Fruit fly (Drosophila melanogaster) whole organism, embryonic: ENCODE data around the gene Cp190.

Experiments used
- B-H1 ChIP-seq: fragments of 200-800 bp; sonication (Bioruptor generic); IDR thresholded peaks from 3 replicates; pipeline ENCODE4 v1.3.6; 2022; ENCODE audit warnings: missing biosample characterization, missing genetic modification characterization
- Blimp-1 ChIP-seq: fragments of 200-800 bp; sonication (Bioruptor generic); optimal IDR thresholded peaks from 3 replicates; lab custom pipeline; 2018; ENCODE audit warnings: missing biosample characterization, missing genetic modification characterization, mild to moderate bottlenecking, moderate library complexity, missing genetic modification reagents
- CG10147 ChIP-seq: fragments of 200-800 bp; sonication (Bioruptor generic); optimal IDR thresholded peaks from 2 replicates; lab custom pipeline; 2019; ENCODE audit warnings: missing biosample characterization, mild to moderate bottlenecking, missing genetic modification characterization, moderate library complexity
- CG10267 ChIP-seq: fragments of 200-800 bp; sonication (Bioruptor generic); optimal IDR thresholded peaks from 2 replicates; lab custom pipeline; 2018; ENCODE audit warnings: missing biosample characterization, mild to moderate bottlenecking, missing genetic modification characterization, moderate library complexity
- CG10366 ChIP-seq: fragments of 200-800 bp; sonication (Bioruptor generic); IDR thresholded peaks from 2 replicates; pipeline ENCODE4 v1.3.6; 2022; ENCODE audit warnings: missing biosample characterization, missing genetic modification characterization
- CG10462 ChIP-seq: fragments of 200-800 bp; sonication (Bioruptor generic); optimal IDR thresholded peaks from 2 replicates; lab custom pipeline; 2016; ENCODE audit warnings: missing biosample characterization, missing genetic modification characterization
- CG13296 ChIP-seq: fragments of 200-800 bp; sonication (Bioruptor generic); optimal IDR thresholded peaks from 3 replicates; lab custom pipeline; 2018; ENCODE audit warnings: missing biosample characterization, mild to moderate bottlenecking, missing genetic modification characterization
- CG13894 ChIP-seq: fragments of 200-800 bp; sonication (Bioruptor generic); optimal IDR thresholded peaks from 3 replicates; lab custom pipeline; 2018; ENCODE audit warnings: missing biosample characterization, mild to moderate bottlenecking, missing genetic modification characterization, moderate library complexity
- CG14441 ChIP-seq: fragments of 200-800 bp; sonication (Bioruptor generic); IDR thresholded peaks from 2 replicates; pipeline ENCODE4 v1.3.6; 2022; ENCODE audit warnings: missing biosample characterization, missing genetic modification characterization
- CG15011 ChIP-seq: fragments of 200-800 bp; sonication (Bioruptor generic); optimal IDR thresholded peaks from 3 replicates; lab custom pipeline; 2018; ENCODE audit warnings: missing biosample characterization, mild to moderate bottlenecking, missing genetic modification characterization
- CG15073 ChIP-seq: fragments of 200-800 bp; sonication (Bioruptor generic); optimal IDR thresholded peaks from 2 replicates; lab custom pipeline; 2016; ENCODE audit warnings: missing biosample characterization, missing genetic modification characterization
- CG1603 ChIP-seq: fragments of 200-800 bp; sonication (Bioruptor generic); optimal IDR thresholded peaks from 2 replicates; lab custom pipeline; 2019; ENCODE audit warnings: missing biosample characterization, mild to moderate bottlenecking, missing genetic modification characterization, moderate library complexity
- CG16815 ChIP-seq: fragments of 200-800 bp; sonication (Bioruptor generic); optimal IDR thresholded peaks from 3 replicates; lab custom pipeline; 2017; ENCODE audit warnings: missing biosample characterization, mild to moderate bottlenecking, missing genetic modification characterization
- CG16863 ChIP-seq: fragments of 200-800 bp; sonication (Bioruptor generic); optimal IDR thresholded peaks from 3 replicates; lab custom pipeline; 2016; ENCODE audit warnings: missing biosample characterization, missing genetic modification characterization
- CG17912 ChIP-seq: fragments of 200-800 bp; sonication (Bioruptor generic); optimal IDR thresholded peaks from 2 replicates; lab custom pipeline; 2018; ENCODE audit warnings: missing biosample characterization, mild to moderate bottlenecking, missing genetic modification characterization
- CG18764 ChIP-seq: fragments of 200-800 bp; sonication (Bioruptor generic); optimal IDR thresholded peaks from 3 replicates; lab custom pipeline; 2016; ENCODE audit warnings: missing biosample characterization, missing genetic modification characterization
- CG2116 ChIP-seq: fragments of 200-800 bp; sonication (Bioruptor generic); optimal IDR thresholded peaks from 3 replicates; lab custom pipeline; 2018; ENCODE audit warnings: missing biosample characterization, mild to moderate bottlenecking, missing genetic modification characterization
- CG2202 ChIP-seq: fragments of 200-800 bp; sonication (Bioruptor generic); optimal IDR thresholded peaks from 2 replicates; lab custom pipeline; 2018; ENCODE audit warnings: missing biosample characterization, mild to moderate bottlenecking, missing genetic modification characterization
- CG2712 ChIP-seq: fragments of 200-800 bp; optimal IDR thresholded peaks from 3 replicates; lab custom pipeline; 2019; ENCODE audit warnings: missing biosample characterization, mild to moderate bottlenecking, missing genetic modification characterization, moderate library complexity
- CG3163 ChIP-seq: fragments of 200-800 bp; sonication (Bioruptor generic); optimal IDR thresholded peaks from 3 replicates; lab custom pipeline; 2016; ENCODE audit warnings: missing biosample characterization, missing genetic modification characterization
- CG32532 ChIP-seq: fragments of 200-800 bp; sonication (Bioruptor generic); IDR thresholded peaks from 2 replicates; pipeline ENCODE4 v1.3.6; 2022; ENCODE audit warnings: missing biosample characterization, missing genetic modification characterization
- CG34224 ChIP-seq: fragments of 200-800 bp; sonication (Bioruptor generic); IDR thresholded peaks from 3 replicates; pipeline ENCODE4 v1.3.6; 2022; ENCODE audit warnings: missing biosample characterization, missing genetic modification characterization; ENCODE audit not compliant: partially characterized antibody
- CG3726 ChIP-seq: fragments of 200-800 bp; sonication (Bioruptor generic); IDR thresholded peaks from 3 replicates; pipeline ENCODE4, ENCODE4 v1.3.6; 2022; ENCODE audit warnings: missing biosample characterization, missing genetic modification characterization
- CG4328 ChIP-seq: fragments of 200-800 bp; sonication (Bioruptor generic); optimal IDR thresholded peaks from 3 replicates; lab custom pipeline; 2017; ENCODE audit warnings: missing biosample characterization, missing genetic modification reagents, missing genetic modification characterization
- CG6813 ChIP-seq: fragments of 200-800 bp; sonication (Bioruptor generic); optimal IDR thresholded peaks from 2 replicates; lab custom pipeline; 2017; ENCODE audit warnings: missing biosample characterization, missing genetic modification characterization, mild to moderate bottlenecking, moderate library complexity, missing genetic modification reagents
- CG7928 ChIP-seq: fragments of 200-800 bp; sonication (Bioruptor generic); optimal IDR thresholded peaks from 2 replicates; lab custom pipeline; 2017; ENCODE audit warnings: missing biosample characterization, mild to moderate bottlenecking, missing genetic modification characterization
- CG9817 ChIP-seq: fragments of 200-800 bp; sonication (Bioruptor generic); optimal IDR thresholded peaks from 2 replicates; lab custom pipeline; 2018; ENCODE audit warnings: missing biosample characterization, mild to moderate bottlenecking, missing genetic modification characterization, moderate library complexity
- Dp ChIP-seq: fragments of 200-800 bp; sonication (Bioruptor generic); optimal IDR thresholded peaks from 2 replicates; lab custom pipeline; 2018; ENCODE audit warnings: missing biosample characterization, mild to moderate bottlenecking, missing genetic modification characterization, moderate library complexity
- Drgx ChIP-seq: fragments of 200-800 bp; sonication (Bioruptor generic); IDR thresholded peaks from 2 replicates; pipeline ENCODE4 v1.3.6; 2022; ENCODE audit warnings: missing biosample characterization, missing genetic modification characterization
- HLH3B ChIP-seq: fragments of 200-800 bp; sonication (Bioruptor generic); IDR thresholded peaks from 2 replicates; pipeline ENCODE4 v1.3.6; 2022; ENCODE audit warnings: missing biosample characterization, missing genetic modification characterization
- Hmx ChIP-seq: fragments of 200-800 bp; sonication (Bioruptor generic); optimal IDR thresholded peaks from 2 replicates; lab custom pipeline; 2016; ENCODE audit warnings: missing biosample characterization, missing genetic modification characterization
- Med ChIP-seq: fragments of 200-800 bp; sonication (Bioruptor generic); peaks from one replicate; lab custom pipeline; 2016; ENCODE audit warnings: missing biosample characterization, missing genetic modification characterization, mild to moderate bottlenecking, inconsistent platforms, moderate library complexity
- Oli ChIP-seq: fragments of 200-800 bp; sonication (Bioruptor generic); optimal IDR thresholded peaks from 2 replicates; lab custom pipeline; 2018; ENCODE audit warnings: missing biosample characterization, mild to moderate bottlenecking, missing genetic modification characterization, moderate library complexity
- Six4 ChIP-seq: fragments of 200-800 bp; sonication (Bioruptor generic); optimal IDR thresholded peaks from 2 replicates; lab custom pipeline; 2016; ENCODE audit warnings: missing biosample characterization, missing genetic modification characterization
- ac ChIP-seq: fragments of 200-800 bp; sonication (Bioruptor generic); optimal IDR thresholded peaks from 3 replicates; lab custom pipeline; 2017; ENCODE audit warnings: missing biosample characterization, mild to moderate bottlenecking, missing genetic modification characterization
- aop ChIP-seq: fragments of 200-800 bp; sonication (Bioruptor generic); IDR thresholded peaks from 2 replicates; pipeline ENCODE4 v1.3.6; 2022; ENCODE audit warnings: missing biosample characterization, missing genetic modification characterization
- ci ChIP-seq: fragments of 200-800 bp; sonication (Bioruptor generic); IDR thresholded peaks from 3 replicates; pipeline ENCODE4 v1.3.6; 2022; ENCODE audit warnings: missing biosample characterization, missing genetic modification characterization
- danr ChIP-seq: fragments of 200-800 bp; sonication (Bioruptor generic); IDR thresholded peaks from 2 replicates; pipeline ENCODE4 v1.3.6; 2022; ENCODE audit warnings: missing biosample characterization, missing genetic modification characterization
- disco-r ChIP-seq: fragments of 200-800 bp; sonication (Bioruptor generic); optimal IDR thresholded peaks from 2 replicates; lab custom pipeline; 2016; ENCODE audit warnings: missing biosample characterization, missing genetic modification characterization
- eyg ChIP-seq: fragments of 200-800 bp; sonication (Bioruptor generic); optimal IDR thresholded peaks from 3 replicates; lab custom pipeline; 2016; ENCODE audit warnings: missing biosample characterization, missing genetic modification characterization
- fd96Cb ChIP-seq: fragments of 200-800 bp; sonication (Bioruptor generic); optimal IDR thresholded peaks from 2 replicates; lab custom pipeline; 2018; ENCODE audit warnings: missing biosample characterization, mild to moderate bottlenecking, missing genetic modification characterization, moderate library complexity
- fu2 ChIP-seq: fragments of 200-800 bp; sonication (Bioruptor generic); optimal IDR thresholded peaks from 2 replicates; lab custom pipeline; 2016; ENCODE audit warnings: missing biosample characterization, missing genetic modification characterization
- hth ChIP-seq: fragments of >200 bp; optimal IDR thresholded peaks from 2 replicates; lab custom pipeline; 2017; ENCODE audit warnings: inconsistent platforms
- pb ChIP-seq: fragments of 200-800 bp; sonication (Bioruptor generic); optimal IDR thresholded peaks from 3 replicates; lab custom pipeline; 2016; ENCODE audit warnings: missing biosample characterization, missing genetic modification characterization
- peb ChIP-seq: fragments of 200-800 bp; sonication (Bioruptor generic); IDR thresholded peaks from 2 replicates; pipeline ENCODE4 v1.3.6; 2022; ENCODE audit warnings: missing biosample characterization, missing genetic modification characterization
- pros ChIP-seq: fragments of 200-800 bp; sonication (Bioruptor generic); optimal IDR thresholded peaks from 3 replicates; lab custom pipeline; 2019; ENCODE audit warnings: missing biosample characterization, mild to moderate bottlenecking, missing genetic modification characterization, moderate library complexity
- pum ChIP-seq: fragments of 200-800 bp; sonication (Bioruptor generic); optimal IDR thresholded peaks from 2 replicates; lab custom pipeline; 2016; ENCODE audit warnings: missing biosample characterization, missing genetic modification characterization
- salm ChIP-seq: fragments of 200-800 bp; sonication (Bioruptor generic); optimal IDR thresholded peaks from 2 replicates; lab custom pipeline; 2018; ENCODE audit warnings: missing biosample characterization, mild to moderate bottlenecking, missing genetic modification characterization
- shn ChIP-seq: fragments of 200-800 bp; sonication (Bioruptor generic); optimal IDR thresholded peaks from 3 replicates; lab custom pipeline; 2016; ENCODE audit warnings: missing biosample characterization, missing genetic modification characterization
- sisA ChIP-seq: fragments of 200-800 bp; sonication (Bioruptor generic); IDR thresholded peaks from 2 replicates; pipeline ENCODE4 v1.3.6; 2022; ENCODE audit warnings: missing biosample characterization, missing genetic modification characterization
- tup ChIP-seq: fragments of 200-800 bp; sonication (Bioruptor generic); optimal IDR thresholded peaks from 2 replicates; lab custom pipeline; 2016; ENCODE audit warnings: missing biosample characterization, mild to moderate bottlenecking, missing genetic modification characterization, moderate library complexity
- wek ChIP-seq: fragments of 200-800 bp; sonication (Bioruptor generic); optimal IDR thresholded peaks from 3 replicates; lab custom pipeline; 2018; ENCODE audit warnings: missing biosample characterization, mild to moderate bottlenecking, missing genetic modification characterization, moderate library complexity
- z ChIP-seq: fragments of 200-800 bp; sonication (Bioruptor generic); IDR thresholded peaks from 3 replicates; pipeline ENCODE4 v1.3.6; 2022; ENCODE audit warnings: missing biosample characterization, missing genetic modification characterization

Gene Cp190

DNA sequence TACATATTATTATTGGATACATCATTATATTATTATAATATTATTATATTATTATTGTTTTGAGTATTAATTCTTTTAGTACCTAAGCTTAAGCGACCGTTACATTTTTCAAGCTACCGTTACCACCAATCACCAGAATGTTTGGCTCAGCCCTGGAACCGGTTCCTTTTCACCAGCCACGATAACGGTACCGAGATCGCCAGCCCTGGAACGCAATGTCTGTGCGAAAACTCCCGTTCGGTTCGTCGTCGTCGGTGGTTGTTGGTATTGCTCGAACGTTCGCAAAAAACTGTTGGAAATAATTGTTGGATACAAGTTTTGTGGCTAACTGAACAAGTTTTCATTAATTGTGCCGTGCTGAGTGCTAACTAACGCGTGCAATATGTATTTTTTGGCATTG, 25.3 kb downstream of the Cp190 start, which contains the start of gene CG42404 (continued):
- TF ChIP-seq CG15011 (no peak), eyg (GFP tag; lab: Kevin White, UChicago) (no peak), CG3726 (GFP tag; lab: Robert Waterston, UW) (no peak), Six4 (GFP tag; lab: Kevin White, UChicago) (no peak), CG10147 (GFP tag; lab: Kevin White, UChicago) (no peak), CG18764 (GFP tag; lab: Kevin White, UChicago) (no peak), CG32532 (no peak), CG10366 (GFP tag; lab: Robert Waterston, UW) (no peak), fd96Cb (tag; lab: Kevin White, UChicago) (no peak), peb (GFP tag; lab: Robert Waterston, UW) (no peak), Hmx (GFP tag; lab: Kevin White, UChicago) (no peak), disco-r (GFP tag; lab: Kevin White, UChicago) (no peak), CG17912 (GFP tag; lab: Kevin White, UChicago) (no peak), CG2712 (tag; lab: Kevin White, UChicago) (peak; percentile 7), Med (GFP tag; lab: Kevin White, UChicago) (peak; percentile 82), fu2 (GFP tag; lab: Kevin White, UChicago) (no peak), Oli (tag; lab: Kevin White, UChicago) (no peak), z (GFP tag; lab: Robert Waterston, UW) (no peak), CG34224 (no peak), CG15073 (GFP tag; lab: Kevin White, UChicago) (no peak), B-H1 (GFP tag; lab: Robert Waterston, UW) (no peak), CG10267 (tag; lab: Kevin White, UChicago) (peak; percentile 5), salm (tag; lab: Kevin White, UChicago) (no peak), Blimp-1 (GFP tag; lab: Kevin White, UChicago) (no peak), CG9817 (tag; lab: Kevin White, UChicago) (no peak), Dp (peak; percentile 6), ci (GFP tag; lab: Robert Waterston, UW) (no peak), CG14441 (GFP tag; lab: Robert Waterston, UW) (no peak), CG4328 (GFP tag; lab: Kevin White, UChicago) (no peak), sisA (GFP tag; lab: Robert Waterston, UW) (no peak), danr (GFP tag; lab: Robert Waterston, UW) (no peak), HLH3B (GFP tag; lab: Robert Waterston, UW) (no peak), hth (lab: Kevin White, UChicago) (no peak), pb (GFP tag; lab: Kevin White, UChicago) (no peak), wek (GFP tag; lab: Kevin White, UChicago) (no peak), CG3163 (no peak), pros (no peak), aop (no peak), CG6813 (no peak), shn (GFP tag; lab: Kevin White, UChicago) (no peak), CG13296 (no peak), ac (GFP tag; lab: Kevin White, UChicago) (no peak), CG7928 (GFP tag; lab: Kevin White, UChicago) (peak; percentile 92), pum (GFP tag; lab: Kevin White, UChicago) (no peak), CG1603 (tag; lab: Kevin White, UChicago) (no peak), CG16815 (GFP tag; lab: Kevin White, UChicago) (no peak), CG16863 (GFP tag; lab: Kevin White, UChicago) (no peak), CG10462 (GFP tag; lab: Kevin White, UChicago) (peak; percentile 68), tup (GFP tag; lab: Kevin White, UChicago) (no peak), CG2202 (no peak), Drgx (GFP tag; lab: Robert Waterston, UW) (no peak), CG13894 (tag; lab: Kevin White, UChicago) (no peak), CG2116 (GFP tag; lab: Kevin White, UChicago) (peak; percentile 15)
